Worm (Caenorhabditis elegans): ENCODE measurements around the gene srw-113.
"Not testable (repeated sequence)": the region's sequence is repeated elsewhere in the genome, so short reads cannot be mapped to it uniquely, and the experiment has no call there.

DNA sequence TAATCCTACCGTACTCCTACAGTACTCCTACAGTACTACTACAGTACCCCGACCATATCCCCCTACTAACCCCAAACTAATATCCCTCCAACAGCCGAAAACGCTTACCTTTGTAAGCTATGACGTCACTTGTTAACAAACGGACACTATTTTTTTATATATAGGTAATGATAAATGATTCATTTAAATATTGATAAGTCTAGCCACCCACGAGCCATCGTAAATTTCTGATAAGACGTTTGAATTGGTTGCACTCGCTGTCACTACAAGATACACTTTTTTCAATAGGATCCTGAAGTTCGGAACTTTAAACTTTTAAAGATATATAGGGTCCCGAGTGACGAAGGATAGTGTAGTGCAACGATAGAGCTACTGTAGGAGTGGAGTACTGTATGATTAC is 10.3 kb upstream of the srw-113 start, which contains the start of gene nhr-247:
- not testable (repeated sequence) for TF ChIP-seq flt-1 (GFP tag; IDR thresholded peaks at IDR 0.05); ztf-23 (GFP tag; IDR thresholded peaks at IDR 0.05); tab-1 (GFP tag; IDR thresholded peaks at IDR 0.05); T22C8.4 (GFP tag; IDR thresholded peaks at IDR 0.05); ztf-29 (GFP tag; IDR thresholded peaks at IDR 0.05); med-1 (GFP tag; optimal IDR thresholded peaks at IDR 0.05; ENCODE audit: insufficient read depth); cog-1 (tag; optimal IDR thresholded peaks at IDR 0.05)

All from whole organism, midembryonic.